Worm (Caenorhabditis elegans): ENCODE results near the gene Y49E10.10.
A peak's percentile ranks its signal among the peaks of the same experiment; 100 is the strongest.

Gene Y49E10.10

ce11 chrIII:12426558-12426957 is 31.3 kb downstream of the Y49E10.10 start, which contains the start of gene pie-1 (continued):
- TF ChIP-seq F55B11.4 (tag; optimal IDR thresholded peaks at IDR 0.05; ENCODE audit: borderline replicate concordance, insufficient read depth), result no peak
- TF ChIP-seq unc-130 (GFP tag; optimal IDR thresholded peaks at IDR 0.05), result no peak
- peak; percentile 94 for TF ChIP-seq dpl-1 (GFP tag; optimal IDR thresholded peaks at IDR 0.05)
- no peak for TF ChIP-seq F37B4.10 (GFP tag; IDR thresholded peaks at IDR 0.05)
- TF ChIP-seq ceh-91 (GFP tag; IDR thresholded peaks at IDR 0.05), result peak; percentile 86
- no peak for TF ChIP-seq nhr-120 (GFP tag; IDR thresholded peaks at IDR 0.05)
- TF ChIP-seq F22D6.2 (tag; optimal IDR thresholded peaks at IDR 0.05), result no peak
- no peak for TF ChIP-seq bed-1 (GFP tag; IDR thresholded peaks at IDR 0.05)
- no peak for TF ChIP-seq nfya-1 (tag; optimal IDR thresholded peaks at IDR 0.05; ENCODE audit: borderline replicate concordance, insufficient read depth)
- TF ChIP-seq Y53F4B.3 (GFP tag; IDR thresholded peaks at IDR 0.05), result no peak
- no peak for TF ChIP-seq repo-1 (tag; optimal IDR thresholded peaks at IDR 0.05)
- no peak for TF ChIP-seq cebp-1 (GFP tag; IDR thresholded peaks at IDR 0.05)
- no peak for TF ChIP-seq cebp-1 (tag; optimal IDR thresholded peaks at IDR 0.05)
- no peak for TF ChIP-seq ztf-22 (GFP tag; optimal IDR thresholded peaks at IDR 0.05)
- TF ChIP-seq Y67H2A.10 (GFP tag; conservative IDR thresholded peaks at IDR 0.05), result no peak
- TF ChIP-seq nhr-90 (tag; optimal IDR thresholded peaks at IDR 0.05), result no peak
- 0 out of 2 replicates have a peak, but pooled peaks have one; percentile 7 for TF ChIP-seq B0019.2 (GFP tag; conservative IDR thresholded peaks at IDR 0.05)
- TF ChIP-seq Y53G8AR.9 (GFP tag; conservative IDR thresholded peaks at IDR 0.05), result no peak
- TF ChIP-seq efl-1 (GFP tag; optimal IDR thresholded peaks at IDR 0.05), result peak; percentile 100
- TF ChIP-seq rpc-1 (optimal IDR thresholded peaks at IDR 0.05), result no peak
- TF ChIP-seq rpc-1 (tag; optimal IDR thresholded peaks at IDR 0.05), result no peak
- TF ChIP-seq mes-4 (tag; optimal IDR thresholded peaks at IDR 0.05), result no peak
- peak in 1 of 2 experiments; percentile 24 for TF ChIP-seq rec-8 (tag; optimal IDR thresholded peaks at IDR 0.05)
- TF ChIP-seq sdz-38 (tag; optimal IDR thresholded peaks at IDR 0.05), result no peak
- TF ChIP-seq lsl-1 (GFP tag; optimal IDR thresholded peaks at IDR 0.05), result peak; percentile 95
- no peak for TF ChIP-seq egl-18 (GFP tag; IDR thresholded peaks at IDR 0.05)
- no peak for TF ChIP-seq ztf-25 (GFP tag; IDR thresholded peaks at IDR 0.05)
- peak; percentile 30 for TF ChIP-seq snpc-3.4 (tag; optimal IDR thresholded peaks at IDR 0.05)

- TF ChIP-seq efl-1 (GFP tag; optimal IDR thresholded peaks at IDR 0.05) (peak; percentile 13), F57C9.4 (tag; optimal IDR thresholded peaks at IDR 0.05) (no peak), hsf-1 (GFP tag; IDR thresholded peaks at IDR 0.05) (no peak), ama-1 (optimal IDR thresholded peaks at IDR 0.05) (no peak), ama-1 (GFP tag; optimal IDR thresholded peaks at IDR 0.05) (peak in 1 of 2 experiments; percentile 42)
Observed at ce11 chrIII:12427527-12428263, 32.4 kb downstream of the Y49E10.10 start.

DNA sequence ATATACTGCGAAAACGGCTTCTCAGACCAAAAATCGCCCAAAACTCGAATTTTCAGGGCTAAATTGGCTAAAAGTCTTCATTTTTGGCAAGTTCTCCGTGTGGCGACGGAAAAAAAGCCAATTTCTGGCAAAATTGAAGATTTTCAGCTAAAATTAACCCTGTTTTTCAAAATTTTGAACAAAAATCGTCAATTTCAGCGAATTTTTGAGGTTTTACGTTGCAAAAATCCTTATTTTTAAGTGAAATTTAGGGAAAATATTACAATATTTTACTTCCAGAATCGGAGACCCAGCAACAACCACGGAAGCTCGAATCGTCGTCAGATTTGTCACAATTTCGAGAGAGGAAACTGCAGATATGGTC is 33.0 kb downstream of the Y49E10.10 start:
- peak; percentile 26 for TF ChIP-seq dpl-1 (GFP tag; optimal IDR thresholded peaks at IDR 0.05)
- peak; percentile 12 for TF ChIP-seq snpc-4 (GFP tag; optimal IDR thresholded peaks at IDR 0.05)
- TF ChIP-seq snpc-4 (tag; optimal IDR thresholded peaks at IDR 0.05), result no peak
- no peak for TF ChIP-seq hrde-1 (tag; optimal IDR thresholded peaks at IDR 0.05; ENCODE audit: borderline replicate concordance)

All from whole organism, young adult.